Worm (Caenorhabditis elegans) whole organism, late embryonic: ENCODE data around the gene C03B1.1.

ENCODE experiments used
- C38D4.7 ChIP-seq: fragments of 200-800 bp; sonication (Bioruptor generic); optimal IDR thresholded peaks from 2 replicates; lab custom pipeline; 2018; ENCODE audit warnings: mild to moderate bottlenecking, missing genetic modification characterization, moderate library complexity, missing compliant biosample characterization
- F13H6.1 ChIP-seq: sonication (generic microtip); optimal IDR thresholded peaks from 2 replicates; lab custom pipeline; 2016; ENCODE audit warnings: missing genetic modification characterization, missing compliant biosample characterization
- K02D7.2 ChIP-seq: sonication (generic microtip); optimal IDR thresholded peaks from 2 replicates; lab custom pipeline; 2017; ENCODE audit warnings: mild to moderate bottlenecking, missing genetic modification characterization, missing compliant biosample characterization
- ceh-19 ChIP-seq: fragments of 200-800 bp; sonication (Bioruptor generic); optimal IDR thresholded peaks from 2 replicates; lab custom pipeline; 2018; ENCODE audit warnings: mild to moderate bottlenecking, missing genetic modification characterization, missing compliant biosample characterization
- ceh-2 ChIP-seq: sonication (generic microtip); optimal IDR thresholded peaks from 2 replicates; lab custom pipeline; 2016; ENCODE audit warnings: missing genotype, missing genetic modification characterization, missing compliant biosample characterization
- ceh-30 ChIP-seq: fragments of 150-350 bp; optimal IDR thresholded peaks from 2 replicates; lab custom pipeline; 2014; ENCODE audit warnings: missing biosample characterization, missing genetic modification characterization
- ceh-6 ChIP-seq: fragments of 200-800 bp; sonication (Bioruptor generic); optimal IDR thresholded peaks from 2 replicates; lab custom pipeline; 2018; ENCODE audit warnings: mild to moderate bottlenecking, missing genetic modification characterization, missing compliant biosample characterization
- ceh-9 ChIP-seq: sonication (generic microtip); optimal IDR thresholded peaks from 2 replicates; lab custom pipeline; 2016; ENCODE audit warnings: mild to moderate bottlenecking, missing genetic modification characterization, inconsistent platforms, missing compliant biosample characterization
- dmd-4 ChIP-seq: sonication (generic microtip); optimal IDR thresholded peaks from 2 replicates; lab custom pipeline; 2016; ENCODE audit warnings: borderline replicate concordance, missing genetic modification characterization, missing compliant biosample characterization
- elt-2 ChIP-seq: sonication (generic microtip); optimal IDR thresholded peaks from 2 replicates; lab custom pipeline; 2016; ENCODE audit warnings: missing genetic modification reagents, missing genetic modification characterization, missing compliant biosample characterization
- elt-4 ChIP-seq: sonication (generic microtip); optimal IDR thresholded peaks from 2 replicates; lab custom pipeline; 2016; ENCODE audit warnings: missing genetic modification characterization, missing compliant biosample characterization
- ets-4 ChIP-seq: sonication (generic microtip); optimal IDR thresholded peaks from 2 replicates; lab custom pipeline; 2016; ENCODE audit warnings: missing genetic modification characterization, missing compliant biosample characterization
- eyg-1 ChIP-seq: sonication (generic microtip); optimal IDR thresholded peaks from 2 replicates; lab custom pipeline; 2016; ENCODE audit warnings: missing genotype, missing genetic modification characterization, missing compliant biosample characterization
- fax-1 ChIP-seq: sonication (generic microtip); optimal IDR thresholded peaks from 2 replicates; lab custom pipeline; 2016; ENCODE audit warnings: missing genotype, missing genetic modification characterization, missing compliant biosample characterization
- hlh-30 ChIP-seq: sonication (generic microtip); optimal IDR thresholded peaks from 2 replicates; lab custom pipeline; 2017; ENCODE audit warnings: antibody characterized with exemption, missing genetic modification characterization, missing compliant biosample characterization; ENCODE audit not compliant: insufficient read depth
- hlh-6 ChIP-seq: sonication (generic microtip); optimal IDR thresholded peaks from 2 replicates; lab custom pipeline; 2016; ENCODE audit warnings: missing genotype, missing genetic modification characterization, missing compliant biosample characterization
- hlh-8 ChIP-seq: sonication (generic microtip); optimal IDR thresholded peaks from 2 replicates; lab custom pipeline; 2016; ENCODE audit warnings: missing genotype, missing genetic modification characterization, missing compliant biosample characterization
- lim-6 ChIP-seq: sonication (generic microtip); optimal IDR thresholded peaks from 2 replicates; lab custom pipeline; 2016; ENCODE audit warnings: missing genetic modification characterization, missing compliant biosample characterization
- mec-3 ChIP-seq: sonication (generic microtip); optimal IDR thresholded peaks from 2 replicates; lab custom pipeline; 2016; ENCODE audit warnings: borderline replicate concordance, missing genetic modification characterization, missing compliant biosample characterization
- nhr-11 ChIP-seq: fragments of 150-350 bp; optimal IDR thresholded peaks from 2 replicates; lab custom pipeline; 2014; ENCODE audit warnings: missing biosample characterization, missing genetic modification characterization
- nhr-232 ChIP-seq: sonication (generic microtip); optimal IDR thresholded peaks from 2 replicates; lab custom pipeline; 2016; ENCODE audit warnings: missing genetic modification characterization, missing compliant biosample characterization
- pag-3 ChIP-seq: sonication (generic microtip); optimal IDR thresholded peaks from 2 replicates; lab custom pipeline; 2016; ENCODE audit warnings: missing compliant biosample characterization, missing genetic modification characterization, borderline replicate concordance
- pat-9 ChIP-seq: fragments of 200-800 bp; sonication (Bioruptor generic); optimal IDR thresholded peaks from 2 replicates; lab custom pipeline; 2018; ENCODE audit warnings: mild to moderate bottlenecking, missing genetic modification characterization, moderate library complexity, missing compliant biosample characterization
- pax-1 ChIP-seq: fragments of 150-350 bp; optimal IDR thresholded peaks from 2 replicates; lab custom pipeline; 2014; ENCODE audit warnings: missing biosample characterization, missing genetic modification characterization
- pha-2 ChIP-seq: sonication (generic microtip); optimal IDR thresholded peaks from 2 replicates; lab custom pipeline; 2017; ENCODE audit warnings: mild to moderate bottlenecking, missing genetic modification characterization, missing compliant biosample characterization
- pha-4 ChIP-seq: fragments of 150-350 bp; optimal IDR thresholded peaks from 2 replicates; lab custom pipeline; 2018; ENCODE audit warnings: missing biosample characterization, missing genetic modification reagents, missing genetic modification characterization
- pqm-1 ChIP-seq: sonication (generic microtip); optimal IDR thresholded peaks from 2 replicates; lab custom pipeline; 2016; ENCODE audit warnings: missing genetic modification characterization, missing compliant biosample characterization
- ref-2 ChIP-seq: sonication (generic microtip); optimal IDR thresholded peaks from 2 replicates; lab custom pipeline; 2016; ENCODE audit warnings: missing genetic modification characterization, missing compliant biosample characterization
- syd-9 ChIP-seq: sonication (generic microtip); optimal IDR thresholded peaks from 2 replicates; lab custom pipeline; 2016; ENCODE audit warnings: mild to moderate bottlenecking, missing genetic modification characterization, moderate library complexity, missing compliant biosample characterization
- tbx-2 ChIP-seq: sonication (generic microtip); optimal IDR thresholded peaks from 2 replicates; lab custom pipeline; 2016; ENCODE audit warnings: missing genetic modification characterization, missing compliant biosample characterization
- tbx-7 ChIP-seq: sonication (generic microtip); optimal IDR thresholded peaks from 2 replicates; lab custom pipeline; 2016; ENCODE audit warnings: missing genotype, missing genetic modification characterization, missing compliant biosample characterization
- unc-3 ChIP-seq, 2 experiments: fragments of 200-800 bp in 1 of 2; sonication (Bioruptor generic) in 1 of 2; sonication (generic microtip) in 1 of 2; conservative IDR thresholded peaks in 1 of 2; optimal IDR thresholded peaks in 1 of 2; 2 replicates each; pipeline versions ENCODE4 v1.3.6 to Lab custom; 2016 to 2022; ENCODE audit warnings: missing compliant biosample characterization in 2 of 2, missing genetic modification characterization in 2 of 2, missing genetic modification reagents in 1 of 2
- unc-42 ChIP-seq: sonication (generic microtip); optimal IDR thresholded peaks from 2 replicates; lab custom pipeline; 2016; ENCODE audit warnings: missing genotype, missing genetic modification characterization, missing compliant biosample characterization
- unc-55 ChIP-seq: sonication (generic microtip); optimal IDR thresholded peaks from 2 replicates; lab custom pipeline; 2017; ENCODE audit warnings: missing biosample characterization, missing genetic modification reagents, missing genetic modification characterization
- unc-86 ChIP-seq: sonication (generic microtip); optimal IDR thresholded peaks from 2 replicates; lab custom pipeline; 2016; ENCODE audit warnings: missing genetic modification characterization, missing compliant biosample characterization
- ztf-16 ChIP-seq: sonication (generic microtip); optimal IDR thresholded peaks from 2 replicates; lab custom pipeline; 2017; ENCODE audit warnings: missing genetic modification characterization, missing compliant biosample characterization

C03B1.1 gene

DNA sequence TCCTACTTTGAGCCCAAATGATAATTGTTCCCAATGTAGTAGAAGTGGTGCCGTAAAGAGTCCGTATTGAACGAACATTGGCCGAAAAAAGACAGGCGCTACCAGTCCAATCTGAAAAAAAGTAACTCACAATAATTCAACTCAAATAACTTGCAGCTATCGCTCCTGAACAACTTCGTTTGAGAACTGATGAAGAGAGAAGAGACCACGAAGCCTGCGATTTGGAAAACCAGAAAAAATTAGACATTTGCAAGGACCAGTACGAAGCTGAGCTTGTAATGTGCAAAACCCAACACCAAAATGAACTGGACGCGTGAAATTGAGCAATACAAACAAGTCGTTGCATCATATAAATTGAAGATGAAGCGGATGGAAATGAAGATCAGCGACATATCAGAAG lies at the start of gene C03B1.1:
Gene C03B1.1, plus strand, starts transcription at position 301 of the 400 bp plus-strand sequence.
- TF ChIP-seq pqm-1: no peak
- TF ChIP-seq hlh-8: no peak
- TF ChIP-seq unc-42 (tag; lab: Kevin White, UChicago): no peak
- TF ChIP-seq ceh-9 (tag; lab: Kevin White, UChicago): no peak
- TF ChIP-seq pag-3 (tag; lab: Kevin White, UChicago): no peak
- TF ChIP-seq elt-2: no peak
- no peak for TF ChIP-seq pax-1 (tag; lab: Kevin White, UChicago)
- TF ChIP-seq mec-3 (tag; lab: Kevin White, UChicago): no peak
- no peak for TF ChIP-seq unc-55 (GFP tag; lab: Kevin White, UChicago)
- no peak for TF ChIP-seq ztf-16 (tag; lab: Kevin White, UChicago)
- no peak for TF ChIP-seq fax-1 (tag; lab: Kevin White, UChicago)
- no peak for TF ChIP-seq ceh-2 (tag; lab: Kevin White, UChicago)
- no peak for TF ChIP-seq elt-4 (tag; lab: Kevin White, UChicago)
- TF ChIP-seq unc-3 (GFP tag; conservative IDR thresholded peaks at IDR 0.05; lab: Robert Waterston, UW): no peak
- TF ChIP-seq unc-3 (tag; optimal IDR thresholded peaks at IDR 0.05; lab: Kevin White, UChicago): no peak
- no peak for TF ChIP-seq hlh-6 (tag; lab: Kevin White, UChicago)
- no peak for TF ChIP-seq K02D7.2 (tag; lab: Kevin White, UChicago)
- TF ChIP-seq lim-6 (tag; lab: Kevin White, UChicago): no peak
- TF ChIP-seq tbx-2 (tag; lab: Kevin White, UChicago): no peak
- no peak for TF ChIP-seq ceh-19 (GFP tag; lab: Kevin White, UChicago)
- no peak for TF ChIP-seq ceh-30 (tag; lab: Kevin White, UChicago)

DNA sequence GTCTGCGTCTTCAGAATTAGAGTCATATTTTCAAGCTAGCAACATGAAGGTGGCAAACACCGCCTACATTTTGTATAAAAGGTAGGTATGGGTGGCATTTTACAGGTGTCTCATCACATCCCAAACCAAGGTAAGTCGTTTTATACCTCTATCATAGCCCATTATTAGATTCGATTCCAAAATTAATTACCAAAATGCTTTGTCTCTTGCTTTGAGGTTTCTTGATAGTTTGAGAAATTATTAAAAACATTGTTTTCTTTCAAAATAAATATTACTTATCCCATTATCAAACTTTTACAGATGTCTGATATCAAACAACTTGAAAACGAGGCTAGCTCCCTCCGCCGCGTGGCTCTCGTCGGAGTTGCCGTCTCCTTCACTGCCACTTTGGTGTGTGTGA lies 48.5 kb upstream of the C03B1.1 start, which contains the start of gene col-168:
Gene col-168, plus strand, starts transcription at position 301 of the 400 bp plus-strand sequence.
- no peak for TF ChIP-seq F13H6.1
- no peak for TF ChIP-seq nhr-232 (tag; lab: Kevin White, UChicago)
- no peak for TF ChIP-seq nhr-11 (tag; lab: Kevin White, UChicago)
- no peak for TF ChIP-seq pat-9 (tag; lab: Kevin White, UChicago)
- no peak for TF ChIP-seq pha-4 (tag; lab: Kevin White, UChicago)
- TF ChIP-seq ref-2: no peak
- no peak for TF ChIP-seq pha-2 (tag; lab: Kevin White, UChicago)
- no peak for TF ChIP-seq hlh-30 (tag; lab: Kevin White, UChicago)
- TF ChIP-seq ztf-16 (tag; lab: Kevin White, UChicago): no peak
- TF ChIP-seq ets-4 (tag; lab: Kevin White, UChicago): no peak
- no peak for TF ChIP-seq unc-86

DNA sequence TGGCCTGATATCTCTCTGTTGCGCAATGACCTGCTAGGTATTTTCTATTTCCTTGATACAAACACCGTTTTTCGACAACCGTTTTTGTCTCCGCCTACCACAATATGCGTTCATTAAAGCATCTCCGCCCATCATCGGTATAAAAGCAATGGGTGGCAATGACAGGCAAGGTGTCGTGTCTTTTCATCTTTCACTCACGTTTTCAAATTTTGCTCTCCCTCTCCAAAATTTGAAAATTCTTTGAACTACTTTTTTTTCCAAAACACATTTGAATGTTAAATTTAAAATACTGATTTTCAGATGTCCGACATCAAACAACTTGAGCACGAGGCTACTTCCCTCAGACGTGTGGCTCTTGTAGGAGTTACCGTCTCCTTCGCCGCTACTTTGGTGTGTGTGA lies 45.7 kb upstream of the C03B1.1 start, which contains the start of gene col-169:
Gene col-169, plus strand, starts transcription at position 301 of the 400 bp plus-strand sequence.
- TF ChIP-seq dmd-4 (no peak), ztf-16 (tag; lab: Kevin White, UChicago) (no peak)

DNA sequence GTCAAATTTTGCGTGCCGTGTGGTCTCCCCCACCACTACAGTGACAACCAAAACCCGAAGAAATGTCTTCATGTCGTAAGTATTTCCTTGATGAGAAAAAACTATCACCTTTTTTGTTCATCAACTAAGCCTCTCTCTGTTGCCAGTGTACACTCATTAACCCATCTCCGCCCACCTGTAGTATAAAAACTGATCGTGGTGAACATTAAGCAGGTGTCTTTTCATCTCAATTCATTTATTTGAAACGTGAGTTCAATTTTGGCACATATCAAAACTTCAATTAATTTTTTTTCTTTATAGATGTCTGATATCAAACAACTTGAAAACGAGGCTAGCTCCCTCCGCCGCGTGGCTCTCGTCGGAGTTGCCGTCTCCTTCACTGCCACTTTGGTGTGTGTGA lies 43.1 kb upstream of the C03B1.1 start, which contains the start of gene col-170:
Gene col-170, plus strand, starts transcription at position 301 of the 400 bp plus-strand sequence.
- no peak for TF ChIP-seq tbx-7 (tag; lab: Kevin White, UChicago)
- no peak for TF ChIP-seq hlh-6 (tag; lab: Kevin White, UChicago)
- no peak for TF ChIP-seq eyg-1
- no peak for TF ChIP-seq pha-2 (tag; lab: Kevin White, UChicago)
- no peak for TF ChIP-seq dmd-4
- no peak for TF ChIP-seq nhr-11 (tag; lab: Kevin White, UChicago)
- TF ChIP-seq syd-9 (tag; lab: Kevin White, UChicago): no peak
- TF ChIP-seq C38D4.7: no peak
- TF ChIP-seq ceh-6 (GFP tag; lab: Kevin White, UChicago): no peak
- TF ChIP-seq elt-4 (tag; lab: Kevin White, UChicago): no peak
- TF ChIP-seq pqm-1: no peak
- TF ChIP-seq ceh-9 (tag; lab: Kevin White, UChicago): no peak
